Worm (Caenorhabditis elegans) whole organism, L2 larva: ENCODE data around the gene F30H5.5.

Experiments used
- blmp-1 ChIP-seq: sonication (generic microtip); optimal IDR thresholded peaks from 2 replicates; lab custom pipeline; 2017; ENCODE audit warnings: missing genetic modification characterization, mild to moderate bottlenecking, missing compliant biosample characterization, antibody characterized with exemption, moderate library complexity; ENCODE audit not compliant: insufficient read depth
- snpc-4 ChIP-seq: fragments of 150-350 bp; optimal IDR thresholded peaks from 2 replicates; lab custom pipeline; 2014; ENCODE audit warnings: missing biosample characterization, missing genetic modification characterization

DNA sequence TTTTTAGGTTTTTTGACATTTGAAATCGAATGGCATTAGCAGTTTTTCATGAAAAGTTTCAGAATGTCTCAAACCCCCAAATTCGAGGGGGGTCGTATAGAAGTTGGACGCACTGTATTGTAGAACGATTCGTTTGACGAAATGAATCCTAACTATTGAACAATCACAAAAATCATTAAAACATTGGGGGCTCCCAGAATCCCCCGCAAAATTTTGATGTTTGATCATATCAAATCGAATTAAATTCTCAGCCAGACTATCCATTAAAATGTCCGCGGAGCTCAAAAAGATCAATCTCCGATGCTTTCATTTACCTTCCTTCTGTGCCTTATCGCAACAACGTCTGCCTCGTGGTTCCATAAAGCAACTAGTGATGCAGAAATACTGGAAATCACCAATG, at the start of gene F30H5.5:
- TF ChIP-seq snpc-4 (tag; lab: Kevin White, UChicago) (no peak), blmp-1 (tag; lab: Kevin White, UChicago) (no peak)
